Fruit fly (Drosophila melanogaster): ENCODE measurements around the gene CG12680.
A peak's percentile ranks its signal among the peaks of the same experiment; 100 is the strongest.

CG12680 gene

dm6 chrX:4997141-4997540, at the start of gene CG12680:
CG12680 (plus strand) TSS chrX:4997441.
- TF ChIP-seq D1 (tag; optimal IDR thresholded peaks at IDR 0.05) (no peak), CG8159 (tag; optimal IDR thresholded peaks at IDR 0.05) (no peak), rn (GFP tag; IDR thresholded peaks at IDR 0.05) (no peak), Pif1A (GFP tag; optimal IDR thresholded peaks at IDR 0.05) (no peak), CG8301 (tag; optimal IDR thresholded peaks at IDR 0.05) (no peak), Snoo (tag; optimal IDR thresholded peaks at IDR 0.05) (no peak), CG14655 (GFP tag; optimal IDR thresholded peaks at IDR 0.05) (no peak), CG17806 (tag; optimal IDR thresholded peaks at IDR 0.05) (no peak), CG15710 (tag; optimal IDR thresholded peaks at IDR 0.05) (no peak), Pif1B (GFP tag; optimal IDR thresholded peaks at IDR 0.05) (no peak), CG34367 (tag; optimal IDR thresholded peaks at IDR 0.05) (no peak), gl (tag; optimal IDR thresholded peaks at IDR 0.05) (no peak), Ets98B (GFP tag; IDR thresholded peaks at IDR 0.05) (no peak), CG13204 (GFP tag; optimal IDR thresholded peaks at IDR 0.05) (no peak), fd96Ca (GFP tag; IDR thresholded peaks at IDR 0.05) (no peak), CG9948 (tag; optimal IDR thresholded peaks at IDR 0.05) (no peak), CG32121 (GFP tag; IDR thresholded peaks at IDR 0.05) (no peak), CG12605 (GFP tag; IDR thresholded peaks at IDR 0.05) (no peak), CG10348 (GFP tag; IDR thresholded peaks at IDR 0.05) (no peak), CG4496 (GFP tag; IDR thresholded peaks at IDR 0.05) (no peak)

- TF ChIP-seq CG4496 (GFP tag; IDR thresholded peaks at IDR 0.05): peak; percentile 20; the same call in 1 of the 3 replicates
- TF ChIP-seq CG12605 (GFP tag; IDR thresholded peaks at IDR 0.05): 0 out of 2 replicates have a peak, but pooled peaks have one; percentile 11
- no peak for TF ChIP-seq Pif1B (GFP tag; optimal IDR thresholded peaks at IDR 0.05)
- TF ChIP-seq EcR (GFP tag; optimal IDR thresholded peaks at IDR 0.05): peak; percentile 89
Measured at dm6 chrX:4955788-4956442, 41.3 kb upstream of the CG12680 start.

dm6 chrX:4958872-4959271, 38.4 kb upstream of the CG12680 start:
- TF ChIP-seq CG10348 (GFP tag; IDR thresholded peaks at IDR 0.05) (no peak), CG17806 (tag; optimal IDR thresholded peaks at IDR 0.05) (peak; percentile 53), CG15710 (tag; optimal IDR thresholded peaks at IDR 0.05) (peak; percentile 48), Pif1B (GFP tag; optimal IDR thresholded peaks at IDR 0.05) (peak; percentile 23), CG32121 (GFP tag; IDR thresholded peaks at IDR 0.05) (peak; percentile 32; the same call in 1 of the 2 replicates), D1 (tag; optimal IDR thresholded peaks at IDR 0.05) (no peak), Pif1A (GFP tag; optimal IDR thresholded peaks at IDR 0.05) (peak; percentile 55), CG14655 (GFP tag; optimal IDR thresholded peaks at IDR 0.05) (peak; percentile 76), CG4496 (GFP tag; IDR thresholded peaks at IDR 0.05) (peak; percentile 65; the same call in 2 of the 3 replicates), rn (GFP tag; IDR thresholded peaks at IDR 0.05) (no peak), CG8159 (tag; optimal IDR thresholded peaks at IDR 0.05) (peak; percentile 37), Snoo (tag; optimal IDR thresholded peaks at IDR 0.05) (no peak), CG9948 (tag; optimal IDR thresholded peaks at IDR 0.05) (peak; percentile 45), EcR (GFP tag; optimal IDR thresholded peaks at IDR 0.05) (no peak), fd96Ca (GFP tag; IDR thresholded peaks at IDR 0.05) (0 out of 3 replicates have a peak, but pooled peaks have one; percentile 44), CG12605 (GFP tag; IDR thresholded peaks at IDR 0.05) (peak; percentile 43; the same call in 1 of the 2 replicates), gl (tag; optimal IDR thresholded peaks at IDR 0.05) (no peak), CG34367 (tag; optimal IDR thresholded peaks at IDR 0.05) (peak; percentile 32), Ets98B (GFP tag; IDR thresholded peaks at IDR 0.05) (peak; percentile 68), CG13204 (GFP tag; optimal IDR thresholded peaks at IDR 0.05) (no peak), CG8301 (tag; optimal IDR thresholded peaks at IDR 0.05) (peak; percentile 73)

- TF ChIP-seq CG8301 (tag; optimal IDR thresholded peaks at IDR 0.05) (no peak), CG15710 (tag; optimal IDR thresholded peaks at IDR 0.05) (no peak), fd96Ca (GFP tag; IDR thresholded peaks at IDR 0.05) (no peak), gl (tag; optimal IDR thresholded peaks at IDR 0.05) (no peak), CG32121 (GFP tag; IDR thresholded peaks at IDR 0.05) (no peak), CG4496 (GFP tag; IDR thresholded peaks at IDR 0.05) (no peak), CG13204 (GFP tag; optimal IDR thresholded peaks at IDR 0.05) (no peak), rn (GFP tag; IDR thresholded peaks at IDR 0.05) (no peak), Snoo (tag; optimal IDR thresholded peaks at IDR 0.05) (no peak), EcR (GFP tag; optimal IDR thresholded peaks at IDR 0.05) (no peak), D1 (tag; optimal IDR thresholded peaks at IDR 0.05) (no peak), Pif1A (GFP tag; optimal IDR thresholded peaks at IDR 0.05) (no peak)
Measured at dm6 chrX:4961028-4961427, 36.2 kb upstream of the CG12680 start, which contains the start of gene CG15468. CG15468 (minus strand) TSS chrX:4961128.

- no peak for TF ChIP-seq Snoo (tag; optimal IDR thresholded peaks at IDR 0.05)
- TF ChIP-seq CG9948 (tag; optimal IDR thresholded peaks at IDR 0.05): peak; percentile 18
- peak; percentile 55 for TF ChIP-seq Ets98B (GFP tag; IDR thresholded peaks at IDR 0.05)
- peak; percentile 63 for TF ChIP-seq CG8301 (tag; optimal IDR thresholded peaks at IDR 0.05)
- no peak for TF ChIP-seq rn (GFP tag; IDR thresholded peaks at IDR 0.05)
- TF ChIP-seq Pif1A (GFP tag; optimal IDR thresholded peaks at IDR 0.05): peak; percentile 19
- TF ChIP-seq fd96Ca (GFP tag; IDR thresholded peaks at IDR 0.05): peak; percentile 67; the same call in 1 of the 3 replicates
- TF ChIP-seq CG15710 (tag; optimal IDR thresholded peaks at IDR 0.05): no peak
- 0 out of 3 replicates have a peak, but pooled peaks have one; percentile 25 for TF ChIP-seq CG4496 (GFP tag; IDR thresholded peaks at IDR 0.05)
- no peak for TF ChIP-seq CG8159 (tag; optimal IDR thresholded peaks at IDR 0.05)
- TF ChIP-seq CG13204 (GFP tag; optimal IDR thresholded peaks at IDR 0.05): no peak
- no peak for TF ChIP-seq CG34367 (tag; optimal IDR thresholded peaks at IDR 0.05)
- 0 out of 2 replicates have a peak, but pooled peaks have one; percentile 13 for TF ChIP-seq CG12605 (GFP tag; IDR thresholded peaks at IDR 0.05)
- no peak for TF ChIP-seq gl (tag; optimal IDR thresholded peaks at IDR 0.05)
- peak; percentile 77 for TF ChIP-seq CG14655 (GFP tag; optimal IDR thresholded peaks at IDR 0.05)
Measured at dm6 chrX:4962964-4963363, 34.3 kb upstream of the CG12680 start.
